Worm (Caenorhabditis elegans) whole organism, L4 larva: ENCODE results near the gene ZC443.4.

Source experiments
- F10B5.3 ChIP-seq: sonication (generic microtip); optimal IDR thresholded peaks from 2 replicates; lab custom pipeline; 2016; ENCODE audit warnings: mild to moderate bottlenecking, missing genetic modification characterization, missing compliant biosample characterization
- F49E8.2 ChIP-seq: sonication (generic microtip); optimal IDR thresholded peaks from 2 replicates; lab custom pipeline; 2016; ENCODE audit warnings: missing compliant biosample characterization, mild to moderate bottlenecking, missing genetic modification characterization, borderline replicate concordance
- Y5F2A.4 ChIP-seq: fragments of 200-800 bp; sonication (Bioruptor generic); optimal IDR thresholded peaks from 2 replicates; lab custom pipeline; 2018; ENCODE audit warnings: mild to moderate bottlenecking, missing genetic modification characterization, missing compliant biosample characterization
- Y75B8A.6 ChIP-seq: fragments of 200-800 bp; sonication (Bioruptor generic); IDR thresholded peaks from 2 replicates; pipeline ENCODE4 v1.3.6; 2022; ENCODE audit warnings: missing genetic modification reagents, missing genetic modification characterization, missing compliant biosample characterization
- aha-1 ChIP-seq: fragments of 150-350 bp; peaks from one replicate; lab custom pipeline; 2014; ENCODE audit warnings: missing biosample characterization, missing genetic modification characterization
- ceh-20 ChIP-seq: fragments of 200-800 bp; sonication (Bioruptor generic); IDR thresholded peaks from 2 replicates; pipeline ENCODE4 v1.3.6; 2022; ENCODE audit warnings: missing genetic modification reagents, missing genetic modification characterization, missing compliant biosample characterization
- ctbp-1 ChIP-seq: fragments of 200-800 bp; sonication (Bioruptor generic); IDR thresholded peaks from 2 replicates; pipeline ENCODE4 v1.3.6; 2022; ENCODE audit warnings: missing genetic modification reagents, missing genetic modification characterization, missing compliant biosample characterization
- daf-16 ChIP-seq, 3 experiments: sonication (generic microtip); optimal IDR thresholded peaks; 2 replicates each; lab custom pipeline; 2016 to 2017; ENCODE audit warnings: missing genetic modification characterization in 3 of 3, missing genetic modification reagents in 3 of 3, mild to moderate bottlenecking in 2 of 3, missing compliant biosample characterization in 2 of 3, missing biosample characterization in 1 of 3, moderate library complexity in 1 of 3
- dmd-6 ChIP-seq: fragments of 200-800 bp; sonication (Bioruptor generic); IDR thresholded peaks from 2 replicates; pipeline ENCODE4 v1.3.6; 2022; ENCODE audit warnings: missing genetic modification reagents, missing genetic modification characterization, missing compliant biosample characterization
- dve-1 ChIP-seq: sonication (generic microtip); optimal IDR thresholded peaks from 2 replicates; lab custom pipeline; 2017; ENCODE audit warnings: antibody characterized with exemption, mild to moderate bottlenecking, missing genetic modification characterization, missing compliant biosample characterization; ENCODE audit not compliant: insufficient read depth
- egl-27 ChIP-seq: sonication (generic microtip); optimal IDR thresholded peaks from 3 replicates; lab custom pipeline; 2017; ENCODE audit warnings: missing biosample characterization, missing genetic modification reagents, missing genetic modification characterization
- hlh-11 ChIP-seq: fragments of 200-800 bp; sonication (Bioruptor generic); optimal IDR thresholded peaks from 2 replicates; lab custom pipeline; 2018; ENCODE audit warnings: mild to moderate bottlenecking, missing genetic modification characterization, missing compliant biosample characterization
- hlh-30 ChIP-seq: sonication (generic microtip); optimal IDR thresholded peaks from 2 replicates; lab custom pipeline; 2017; ENCODE audit warnings: antibody characterized with exemption, mild to moderate bottlenecking, missing genetic modification characterization, missing compliant biosample characterization; ENCODE audit not compliant: insufficient read depth
- jun-1 ChIP-seq: fragments of 150-350 bp; optimal IDR thresholded peaks from 2 replicates; lab custom pipeline; 2014; ENCODE audit warnings: missing biosample characterization, missing genetic modification reagents, missing genetic modification characterization
- lin-38 ChIP-seq: fragments of 200-800 bp; sonication (Bioruptor generic); IDR thresholded peaks from 2 replicates; pipeline ENCODE4 v1.3.6; 2022; ENCODE audit warnings: missing genetic modification reagents, missing genetic modification characterization, missing compliant biosample characterization
- lsy-2 ChIP-seq, 2 experiments: fragments of 150-350 bp in 1 of 2; sonication (generic microtip) in 1 of 2; optimal IDR thresholded peaks; 2 replicates each; lab custom pipeline; 2014 to 2017; ENCODE audit warnings: missing biosample characterization in 2 of 2, missing genetic modification characterization in 2 of 2
- madf-5 ChIP-seq, 2 experiments: fragments of 200-800 bp; sonication (Bioruptor generic); IDR thresholded peaks; 2 replicates each; pipeline ENCODE4 v1.3.6; 2022; ENCODE audit warnings: missing compliant biosample characterization in 2 of 2, missing genetic modification characterization in 2 of 2
- mep-1 ChIP-seq: fragments of 150-350 bp; sonication (generic microtip); optimal IDR thresholded peaks from 3 replicates; lab custom pipeline; 2014; ENCODE audit warnings: missing biosample characterization, missing genetic modification characterization
- mxl-2 ChIP-seq: fragments of 200-800 bp; sonication (Bioruptor generic); conservative IDR thresholded peaks from 2 replicates; pipeline ENCODE4 v1.3.6; 2022; ENCODE audit warnings: missing genetic modification reagents, missing genetic modification characterization, missing compliant biosample characterization
- nhr-10 ChIP-seq: fragments of 150-350 bp; optimal IDR thresholded peaks from 2 replicates; lab custom pipeline; 2014; ENCODE audit warnings: missing biosample characterization, missing genetic modification characterization
- nhr-237 ChIP-seq: sonication (generic microtip); optimal IDR thresholded peaks from 2 replicates; lab custom pipeline; 2017; ENCODE audit warnings: missing biosample characterization, missing genetic modification characterization
- nhr-25 ChIP-seq: sonication (generic microtip); optimal IDR thresholded peaks from 2 replicates; lab custom pipeline; 2017; ENCODE audit warnings: missing genetic modification characterization, mild to moderate bottlenecking, missing compliant biosample characterization, antibody characterized with exemption, moderate library complexity, borderline replicate concordance; ENCODE audit not compliant: insufficient read depth
- nhr-28 ChIP-seq: fragments of 150-350 bp; optimal IDR thresholded peaks from 2 replicates; lab custom pipeline; 2014; ENCODE audit warnings: missing biosample characterization, missing genetic modification characterization
- nhr-42 ChIP-seq: fragments of 200-800 bp; sonication (Bioruptor generic); IDR thresholded peaks from 2 replicates; pipeline ENCODE4 v1.3.6; 2022; ENCODE audit warnings: missing genetic modification characterization, missing compliant biosample characterization
- nhr-77 ChIP-seq: fragments of 150-350 bp; optimal IDR thresholded peaks from 2 replicates; lab custom pipeline; 2014; ENCODE audit warnings: missing biosample characterization, missing genetic modification characterization
- pqm-1 ChIP-seq: sonication (generic microtip); optimal IDR thresholded peaks from 2 replicates; lab custom pipeline; 2017; ENCODE audit warnings: missing biosample characterization, missing genetic modification characterization
- rbr-2 ChIP-seq: sonication (generic microtip); optimal IDR thresholded peaks from 2 replicates; lab custom pipeline; 2016; ENCODE audit warnings: missing genotype, missing genetic modification characterization, missing compliant biosample characterization
- saeg-2 ChIP-seq: fragments of 200-800 bp; sonication (Bioruptor generic); IDR thresholded peaks from 2 replicates; pipeline ENCODE4 v1.3.6; 2022; ENCODE audit warnings: missing genetic modification reagents, missing genetic modification characterization, missing compliant biosample characterization
- tag-97 ChIP-seq: fragments of 200-800 bp; sonication (Bioruptor generic); IDR thresholded peaks from 2 replicates; pipeline ENCODE4 v1.3.6; 2022; ENCODE audit warnings: missing genetic modification characterization, missing compliant biosample characterization
- tra-1 ChIP-seq: fragments of 200-800 bp; sonication (Bioruptor generic); IDR thresholded peaks from 2 replicates; pipeline ENCODE4 v1.3.6; 2022; ENCODE audit warnings: missing genetic modification reagents, missing genetic modification characterization, missing compliant biosample characterization
- unc-130 ChIP-seq: sonication (generic microtip); optimal IDR thresholded peaks from 2 replicates; lab custom pipeline; 2016; ENCODE audit warnings: missing genetic modification reagents, missing genetic modification characterization, missing compliant biosample characterization
- unc-62 ChIP-seq, 3 experiments: fragments of 150-350 bp in 1 of 3; sonication (generic microtip); optimal IDR thresholded peaks in 2 of 3; peaks in 1 of 3; 1 replicate in 1 of 3; 2 replicates in 2 of 3; lab custom pipeline; 2014 to 2017; ENCODE audit warnings: missing biosample characterization in 3 of 3, missing genetic modification characterization in 3 of 3, missing genetic modification reagents in 3 of 3, missing genotype in 1 of 3
- vab-7 ChIP-seq: fragments of 200-800 bp; sonication (Bioruptor generic); IDR thresholded peaks from 2 replicates; pipeline ENCODE4 v1.3.6; 2022; ENCODE audit warnings: missing genetic modification reagents, missing genetic modification characterization, missing compliant biosample characterization
- ztf-7 ChIP-seq: fragments of 150-350 bp; optimal IDR thresholded peaks from 2 replicates; lab custom pipeline; 2014; ENCODE audit warnings: missing biosample characterization, missing genetic modification characterization

ZC443.4 gene

DNA sequence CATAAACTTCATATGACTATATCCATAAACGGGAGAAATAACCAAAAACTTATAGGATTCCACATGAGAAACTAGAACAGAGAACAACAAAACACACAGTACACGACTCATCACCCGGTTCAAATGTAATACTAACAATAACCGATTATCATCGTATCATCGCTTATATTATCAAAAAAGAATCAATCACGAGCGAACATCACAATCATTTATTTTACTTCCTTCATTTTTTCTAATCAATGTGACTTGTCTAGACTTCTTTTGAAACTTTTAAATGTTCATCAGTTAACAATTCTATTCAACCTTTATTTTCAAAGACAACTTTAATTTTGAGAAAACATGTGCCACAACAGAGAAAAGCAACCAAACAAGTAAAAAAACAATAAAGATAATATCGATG, 24.5 kb downstream of the ZC443.4 start, which contains the start of gene ugt-4 (continued):
- TF ChIP-seq nhr-10 (tag; lab: Kevin White, UChicago) (no peak), unc-130 (GFP tag; lab: Kevin White, UChicago) (no peak), madf-5 (GFP tag; IDR thresholded peaks at IDR 0.05; lab: Robert Waterston, UW) (no peak), nhr-77 (tag; lab: Kevin White, UChicago) (peak; percentile 53), jun-1 (tag; lab: Kevin White, UChicago) (no peak), ztf-7 (no peak), ceh-20 (GFP tag; lab: Robert Waterston, UW) (no peak), nhr-28 (tag; lab: Kevin White, UChicago) (peak; percentile 75), F49E8.2 (tag; lab: Kevin White, UChicago) (no peak), lsy-2 (tag; optimal IDR thresholded peaks at IDR 0.05; lab: Kevin White, UChicago) (no peak)

DNA sequence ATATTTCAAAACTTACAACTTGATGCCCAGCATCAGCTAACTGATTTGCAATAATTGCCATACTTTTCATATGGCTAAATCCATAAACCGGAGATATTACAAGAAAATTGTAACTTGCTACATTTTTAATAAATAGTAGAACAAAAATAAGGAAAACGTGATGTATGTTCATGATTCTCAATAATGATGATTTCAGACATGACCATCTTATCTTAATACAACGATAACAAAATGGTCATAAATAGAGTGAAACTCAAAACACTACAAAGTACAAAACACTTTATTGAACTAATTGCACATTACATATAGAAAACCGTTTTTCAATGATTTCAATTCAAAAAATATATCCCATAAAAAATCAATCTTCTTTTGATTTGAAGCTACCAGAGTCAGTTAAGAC, 26.9 kb downstream of the ZC443.4 start, which contains the start of gene ugt-5:
Gene ugt-5 (minus strand): TSS at position 214 of the 400 bp plus-strand sequence.
- TF ChIP-seq pqm-1 (tag; lab: Kevin White, UChicago) (peak; percentile 24), ctbp-1 (GFP tag; lab: Robert Waterston, UW) (no peak), Y75B8A.6 (GFP tag; lab: Robert Waterston, UW) (no peak), dve-1 (tag; lab: Kevin White, UChicago) (peak; percentile 34), nhr-77 (tag; lab: Kevin White, UChicago) (peak; percentile 18), nhr-28 (tag; lab: Kevin White, UChicago) (peak; percentile 76), hlh-11 (tag; lab: Kevin White, UChicago) (peak; percentile 20), tra-1 (no peak), hlh-30 (tag; lab: Kevin White, UChicago) (peak; percentile 44), daf-16 (GFP tag; optimal IDR thresholded peaks at IDR 0.05; lab: Kevin White, UChicago) (no peak), daf-16 (tag; optimal IDR thresholded peaks at IDR 0.05; lab: Kevin White, UChicago) (peak; percentile 82)

ce11 chrV:12790188-12790587, 29.5 kb downstream of the ZC443.4 start, which contains the start of gene srbc-43:
Gene srbc-43, minus strand, starts transcription at chrV:12790518.
- TF ChIP-seq tag-97 (GFP tag; lab: Robert Waterston, UW) (no peak), aha-1 (peak; percentile 93), saeg-2 (no peak), lin-38 (no peak), vab-7 (GFP tag; lab: Robert Waterston, UW) (no peak)
- TF ChIP-seq, all 104 proteins: peak for 1

- no peak for TF ChIP-seq F49E8.2 (tag; lab: Kevin White, UChicago)
- TF ChIP-seq mep-1 (tag; lab: Kevin White, UChicago), result no peak
- TF ChIP-seq pqm-1 (tag; lab: Kevin White, UChicago), result no peak
- TF ChIP-seq dve-1 (tag; lab: Kevin White, UChicago), result no peak
- TF ChIP-seq tra-1, result no peak
- no peak for TF ChIP-seq mxl-2 (GFP tag; lab: Robert Waterston, UW)
- no peak for TF ChIP-seq Y5F2A.4
- TF ChIP-seq nhr-237, result no peak
- TF ChIP-seq ztf-7, result no peak
- TF ChIP-seq nhr-42 (GFP tag; lab: Robert Waterston, UW), result no peak
- TF ChIP-seq nhr-25 (tag; lab: Kevin White, UChicago), result no peak
- no peak for TF ChIP-seq rbr-2
- TF ChIP-seq egl-27 (tag; lab: Kevin White, UChicago), result no peak
- TF ChIP-seq dmd-6 (GFP tag; lab: Robert Waterston, UW), result no peak
- no peak for TF ChIP-seq unc-62 (GFP tag; optimal IDR thresholded peaks at IDR 0.05 in 1 of 2; lab: Kevin White, UChicago)
- TF ChIP-seq unc-62 (tag; optimal IDR thresholded peaks at IDR 0.05; lab: Kevin White, UChicago), result no peak
- no peak for TF ChIP-seq F10B5.3 (tag; lab: Kevin White, UChicago)
Measured at ce11 chrV:12788451-12788850, 31.2 kb downstream of the ZC443.4 start, which contains the start of gene srbc-44. Gene srbc-44, minus strand, starts transcription at chrV:12788551.
